Fruit fly (Drosophila melanogaster) whole organism, prepupa: ENCODE measurements around the gene Nha2.

Experiments used
- Blimp-1 ChIP-seq: fragments of 200-800 bp; sonication (Bioruptor generic); optimal IDR thresholded peaks from 3 replicates; lab custom pipeline; 2017; ENCODE audit warnings: missing biosample characterization, missing genetic modification characterization, mild to moderate bottlenecking, moderate library complexity, missing genetic modification reagents
- CG11902 ChIP-seq: fragments of 200-800 bp; sonication (Bioruptor generic); optimal IDR thresholded peaks from 3 replicates; lab custom pipeline; 2016; ENCODE audit warnings: missing biosample characterization, missing genetic modification characterization
- CG3919 ChIP-seq: fragments of 200-800 bp; sonication (Bioruptor generic); optimal IDR thresholded peaks from 3 replicates; lab custom pipeline; 2016; ENCODE audit warnings: missing biosample characterization, missing genetic modification characterization
- CG6854 ChIP-seq: fragments of 200-800 bp; sonication (Bioruptor generic); optimal IDR thresholded peaks from 2 replicates; lab custom pipeline; 2017; ENCODE audit warnings: missing biosample characterization, mild to moderate bottlenecking, missing genetic modification characterization
- CG8119 ChIP-seq: fragments of 200-800 bp; sonication (Bioruptor generic); IDR thresholded peaks from 3 replicates; pipeline ENCODE4 v1.3.6; 2022; ENCODE audit warnings: missing biosample characterization, missing genetic modification characterization
- CG9139 ChIP-seq: fragments of 200-800 bp; sonication (Bioruptor generic); optimal IDR thresholded peaks from 3 replicates; lab custom pipeline; 2017; ENCODE audit warnings: missing biosample characterization, mild to moderate bottlenecking, missing genetic modification characterization
- Smox ChIP-seq: fragments of 200-800 bp; sonication (Bioruptor generic); optimal IDR thresholded peaks from 3 replicates; lab custom pipeline; 2016; ENCODE audit warnings: missing biosample characterization, missing genetic modification characterization
- pdm3 ChIP-seq: fragments of 200-800 bp; sonication (Bioruptor generic); optimal IDR thresholded peaks from 3 replicates; lab custom pipeline; 2016; ENCODE audit warnings: missing biosample characterization, missing genetic modification characterization

DNA sequence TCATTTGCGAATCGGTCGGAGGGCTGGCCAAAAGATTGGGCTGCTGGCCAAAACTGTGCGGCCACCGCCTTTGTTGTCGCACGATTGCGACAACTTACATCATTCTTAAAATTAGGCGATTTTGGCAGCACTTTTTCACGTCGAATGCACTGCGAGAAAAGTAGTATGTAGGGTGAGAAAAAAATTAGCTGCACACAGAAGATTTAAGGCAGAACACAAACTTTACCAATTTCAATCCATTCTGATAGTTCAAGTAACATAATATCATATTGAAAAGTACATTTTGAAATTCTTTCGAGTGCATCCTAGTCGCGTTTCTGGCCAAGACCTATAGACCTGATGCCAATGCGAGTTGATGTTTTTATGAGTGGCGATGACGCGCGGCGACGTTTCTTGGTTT lies 30.2 kb upstream of the Nha2 start:
- TF ChIP-seq CG11902 (GFP tag; lab: Kevin White, UChicago) (no peak), Smox (GFP tag; lab: Kevin White, UChicago) (no peak), Blimp-1 (no peak), CG6854 (no peak), CG9139 (GFP tag; lab: Kevin White, UChicago) (no peak), pdm3 (no peak), CG3919 (GFP tag; lab: Kevin White, UChicago) (no peak), CG8119 (no peak)
